Worm (Caenorhabditis elegans): Measurements from ENCODE around the gene K09C8.8.

Gene K09C8.8

ce11 chrX:10965508-10965907 lies 5.2 kb upstream of the K09C8.8 start:
- no peak for TF ChIP-seq unc-62 (GFP tag; optimal IDR thresholded peaks at IDR 0.05)

- no peak for TF ChIP-seq unc-62 (GFP tag; optimal IDR thresholded peaks at IDR 0.05)
Measured at ce11 chrX:10966251-10966650, 4.5 kb upstream of the K09C8.8 start, which contains the start of gene lge-1. Gene lge-1, plus strand, starts transcription at chrX:10966551.

DNA sequence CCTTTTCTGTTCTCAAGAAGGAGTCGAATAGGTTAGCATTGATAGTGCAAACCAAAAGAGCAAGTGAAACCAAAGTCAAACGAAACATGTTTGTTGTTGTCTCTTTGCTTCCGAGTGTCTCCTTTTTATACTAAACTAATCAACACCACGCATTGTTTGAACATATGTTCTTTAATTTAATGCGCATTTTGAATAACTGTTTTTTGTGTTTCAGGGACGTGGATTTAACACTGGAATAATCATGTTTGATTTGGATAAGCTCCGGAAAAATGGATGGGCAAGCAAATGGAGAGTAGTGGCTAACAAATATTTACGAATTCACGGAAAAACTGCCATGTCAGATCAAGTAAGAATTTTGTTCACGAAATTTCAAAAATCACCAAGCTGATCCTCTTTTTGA lies 3.0 kb upstream of the K09C8.8 start, which contains the start of gene K09C8.9:
K09C8.9 (minus strand) TSS at position 101 of the 400 bp plus-strand sequence.
- TF ChIP-seq unc-62 (GFP tag; optimal IDR thresholded peaks at IDR 0.05): no peak

ce11 chrX:10971118-10971517 lies 389 bp downstream of the K09C8.8 start:
- no peak for TF ChIP-seq unc-62 (GFP tag; optimal IDR thresholded peaks at IDR 0.05)

DNA sequence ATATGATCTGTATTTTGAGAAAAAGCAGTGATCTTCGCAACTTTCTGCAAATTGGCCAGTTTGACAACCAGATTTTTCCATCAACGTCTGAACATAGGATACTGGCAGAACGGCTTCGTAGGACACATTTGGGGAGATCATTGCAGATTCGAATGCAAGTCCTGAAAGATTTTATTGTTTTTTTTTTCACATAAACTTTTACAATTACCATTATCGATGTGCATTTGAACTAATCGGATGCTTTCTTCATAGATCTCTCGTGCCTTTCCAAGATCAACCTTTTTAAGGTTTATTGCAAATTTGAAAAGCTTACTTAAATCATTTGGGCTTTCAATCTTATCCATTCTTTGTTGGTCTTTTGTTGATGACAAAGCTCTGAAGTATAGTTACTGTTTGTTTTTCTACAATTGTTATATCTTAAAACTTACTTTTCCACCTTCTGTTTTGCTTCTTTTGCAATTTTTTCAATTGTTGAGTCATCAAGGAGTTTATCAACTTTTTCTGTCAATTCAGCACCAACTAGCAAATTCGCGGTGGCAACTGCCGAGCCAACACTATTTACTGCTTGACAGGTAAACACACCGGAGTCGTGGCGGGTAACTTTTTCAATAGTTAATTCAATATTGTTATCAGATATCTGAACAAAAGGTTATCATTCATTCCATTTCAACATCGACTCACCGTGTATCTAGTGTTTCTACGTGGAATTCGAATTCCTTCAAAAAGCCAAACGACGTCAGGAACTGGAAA lies 5.9 kb downstream of the K09C8.8 start:
- TF ChIP-seq unc-62 (GFP tag; optimal IDR thresholded peaks at IDR 0.05): no peak

- no peak for TF ChIP-seq unc-62 (GFP tag; optimal IDR thresholded peaks at IDR 0.05)
Measured at ce11 chrX:10979186-10979585, 8.5 kb downstream of the K09C8.8 start, which contains the start of gene pxn-2. Gene pxn-2, minus strand, starts transcription at chrX:10979286.

DNA sequence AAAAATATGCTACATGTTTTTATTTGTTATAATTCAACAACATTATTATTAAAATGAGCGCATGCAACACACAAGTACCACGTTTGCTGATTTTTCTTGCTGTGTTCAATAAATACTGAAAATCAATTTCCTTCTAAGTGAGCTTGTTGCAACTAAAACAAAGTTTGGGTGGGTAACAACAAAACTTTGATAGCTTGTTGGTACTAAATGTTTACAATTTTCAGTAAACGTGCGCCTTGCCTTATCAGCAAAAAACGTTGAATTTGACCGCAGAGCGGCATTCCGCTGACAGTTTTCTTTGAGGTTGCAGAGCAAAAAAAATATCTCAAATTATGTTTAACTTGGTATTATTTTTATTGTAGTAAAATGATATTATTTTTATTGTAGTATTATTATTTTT lies 10.6 kb downstream of the K09C8.8 start:
- no peak for TF ChIP-seq unc-62 (GFP tag; optimal IDR thresholded peaks at IDR 0.05)

ce11 chrX:10982051-10982450 lies 11.3 kb downstream of the K09C8.8 start, which contains the start of gene ver-4:
Gene ver-4, plus strand, starts transcription at chrX:10982351.
- TF ChIP-seq unc-62 (GFP tag; optimal IDR thresholded peaks at IDR 0.05): no peak

DNA sequence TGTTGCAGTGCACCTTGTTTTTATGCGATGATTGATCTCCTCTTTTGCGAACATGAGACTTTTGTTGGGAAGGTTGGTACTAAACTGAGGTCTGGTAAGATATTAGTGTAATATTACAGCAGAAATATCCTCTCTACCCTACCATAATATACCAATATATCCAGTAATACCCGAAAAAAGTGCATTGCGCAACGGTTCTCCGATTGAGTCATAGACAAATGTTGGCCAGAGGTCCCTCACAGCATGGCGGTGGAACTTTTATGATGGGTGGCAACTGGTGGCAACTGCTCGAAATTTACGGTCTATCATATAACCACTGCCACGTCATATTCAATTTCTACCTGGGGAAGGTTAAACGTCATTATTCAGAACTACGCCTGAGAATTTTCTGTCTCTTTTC lies 18.6 kb downstream of the K09C8.8 start:
- TF ChIP-seq unc-62 (GFP tag; optimal IDR thresholded peaks at IDR 0.05): no peak

DNA sequence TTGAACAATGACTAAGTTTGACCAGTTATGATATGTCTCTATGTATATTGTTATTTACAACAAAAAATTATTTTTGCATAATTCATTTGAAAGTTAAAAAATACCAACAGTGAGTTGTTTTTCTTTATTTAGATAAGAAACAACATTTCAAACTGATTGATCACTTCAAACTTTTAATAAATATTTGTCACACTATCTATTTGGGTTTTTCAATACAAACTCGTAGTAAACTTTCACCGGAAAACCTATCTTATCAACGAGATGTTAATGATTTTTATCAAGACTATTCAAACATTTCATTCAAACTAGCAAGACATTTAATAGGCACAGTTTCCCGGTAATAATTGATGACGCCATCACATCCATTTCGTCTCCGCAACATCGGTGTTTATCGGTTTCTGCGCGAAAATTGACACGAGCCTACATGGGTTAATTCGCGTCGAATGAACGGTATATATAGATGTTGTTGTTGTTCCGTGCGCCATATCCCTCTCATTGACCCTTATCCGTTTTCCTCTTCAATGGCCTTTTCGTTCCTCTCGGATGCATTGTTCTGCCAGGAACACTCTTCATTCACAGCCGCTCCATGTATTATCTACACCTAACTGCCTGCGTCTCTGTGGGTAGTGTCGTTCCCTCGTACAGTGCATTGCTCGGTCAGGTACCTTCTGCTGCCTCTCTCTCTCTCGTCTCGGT lies 19.6 kb downstream of the K09C8.8 start:
- no peak for TF ChIP-seq unc-62 (GFP tag; optimal IDR thresholded peaks at IDR 0.05)

- no peak for TF ChIP-seq unc-62 (GFP tag; optimal IDR thresholded peaks at IDR 0.05)
Measured at ce11 chrX:10990855-10991176, 20.1 kb downstream of the K09C8.8 start.

DNA sequence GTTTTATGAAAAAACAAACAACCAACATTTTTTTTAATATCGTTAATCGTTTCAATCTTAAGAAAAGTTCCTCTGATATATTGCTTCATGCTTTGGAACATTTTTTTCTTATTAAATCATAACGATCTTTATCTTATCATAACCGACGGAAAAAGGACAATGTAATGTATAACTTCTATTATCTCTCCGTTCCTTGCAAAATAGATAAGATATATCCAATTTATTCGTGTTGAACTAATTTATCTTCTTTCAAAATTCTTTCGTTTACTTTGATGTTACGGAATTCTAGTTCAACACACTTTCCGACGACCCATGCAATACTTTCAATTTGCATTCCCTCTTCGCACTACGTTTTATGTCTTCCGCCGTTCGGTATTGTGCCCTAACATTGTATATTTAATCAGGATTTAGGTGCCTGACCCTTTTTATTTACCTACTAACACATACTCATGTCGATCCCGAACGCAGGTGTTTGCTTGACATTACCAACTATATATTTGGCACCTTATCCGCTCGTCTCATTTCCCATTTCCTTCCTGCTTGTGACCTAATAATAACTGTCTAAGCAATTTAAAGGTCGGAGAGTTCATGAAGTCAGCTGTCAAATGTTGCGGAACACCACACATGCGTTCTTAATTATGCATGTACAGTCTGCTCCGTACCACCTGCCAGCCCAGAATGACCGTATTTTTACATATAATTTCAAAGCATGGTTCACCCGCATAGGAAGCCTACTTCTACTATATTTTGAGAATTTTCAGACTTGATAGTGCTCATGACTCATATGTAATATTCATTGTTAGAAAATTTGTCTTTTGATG lies 20.8 kb downstream of the K09C8.8 start:
- no peak for TF ChIP-seq unc-62 (GFP tag; optimal IDR thresholded peaks at IDR 0.05)

DNA sequence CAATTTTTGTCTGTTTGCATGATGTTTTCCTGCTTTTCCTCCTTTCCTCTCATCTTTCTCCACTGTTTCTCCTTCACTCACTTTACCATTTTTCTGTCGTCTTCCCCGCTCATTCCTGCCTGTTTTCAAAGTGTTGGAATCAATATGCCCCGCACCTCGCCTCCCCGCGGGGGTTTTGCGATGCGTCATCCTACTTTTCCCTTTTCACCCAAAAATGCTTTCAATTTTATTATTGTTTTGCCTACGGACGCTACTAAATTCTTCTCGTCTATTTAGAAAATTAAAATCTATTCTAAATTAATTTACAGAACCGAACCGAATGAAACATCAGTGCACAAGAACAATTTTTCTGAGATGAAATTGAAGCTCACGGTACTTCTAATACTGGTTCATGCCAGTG lies 21.4 kb downstream of the K09C8.8 start, which contains the start of gene ver-3:
ver-3 (plus strand) TSS at position 301 of the 400 bp plus-strand sequence.
- TF ChIP-seq unc-62 (GFP tag; optimal IDR thresholded peaks at IDR 0.05): no peak

- no peak for TF ChIP-seq unc-62 (GFP tag; optimal IDR thresholded peaks at IDR 0.05)
Measured at ce11 chrX:10999176-10999575, 28.4 kb downstream of the K09C8.8 start, which contains the start of gene F59F3.6. Gene F59F3.6, minus strand, starts transcription at chrX:10999276.

DNA sequence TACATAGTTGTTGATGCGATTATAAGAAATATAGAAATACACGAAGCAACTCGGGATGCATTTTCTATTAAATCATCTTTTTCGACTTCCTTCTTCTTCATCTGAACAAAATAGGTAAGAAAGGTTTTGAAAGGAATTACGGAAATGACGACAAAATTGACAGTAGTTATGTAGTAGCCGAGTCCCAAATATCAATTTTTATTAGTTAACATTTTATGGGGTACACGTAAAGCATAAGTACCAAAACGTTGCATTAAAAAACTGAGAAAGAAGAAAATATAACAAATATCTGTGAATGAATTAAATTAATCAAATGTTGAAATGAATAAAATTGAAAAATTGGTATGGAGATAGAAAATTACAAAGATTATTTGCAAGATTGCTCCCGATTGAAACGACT lies 31.0 kb downstream of the K09C8.8 start, which contains the start of gene col-177:
col-177 (minus strand) TSS at position 101 of the 400 bp plus-strand sequence.
- no peak for TF ChIP-seq unc-62 (GFP tag; optimal IDR thresholded peaks at IDR 0.05)

- TF ChIP-seq unc-62 (GFP tag; optimal IDR thresholded peaks at IDR 0.05): no peak
Measured at ce11 chrX:11003701-11004100, 33.0 kb downstream of the K09C8.8 start.
